Worm (Caenorhabditis elegans) whole organism, L4 larva: Measurements from ENCODE around the gene shc-3.

ENCODE experiments used
- D1046.2 ChIP-seq: fragments of 200-800 bp; sonication (Bioruptor generic); IDR thresholded peaks from 2 replicates; pipeline ENCODE4 v1.3.6; 2022; ENCODE audit warnings: missing genetic modification characterization, missing compliant biosample characterization
- F26F4.8 ChIP-seq: fragments of 200-800 bp; sonication (Bioruptor generic); conservative IDR thresholded peaks from 2 replicates; pipeline ENCODE4 v1.3.6; 2022; ENCODE audit warnings: missing genetic modification characterization, missing compliant biosample characterization
- R02D3.7 ChIP-seq: fragments of 150-350 bp; sonication (generic microtip); optimal IDR thresholded peaks from 3 replicates; lab custom pipeline; 2014; ENCODE audit warnings: missing biosample characterization, missing genetic modification characterization
- Y105C5A.15 ChIP-seq: fragments of 200-800 bp; sonication (Bioruptor generic); IDR thresholded peaks from 2 replicates; pipeline ENCODE4 v1.3.6; 2022; ENCODE audit warnings: missing genetic modification characterization, missing compliant biosample characterization
- ZK337.2 ChIP-seq: fragments of 200-800 bp; sonication (Bioruptor generic); IDR thresholded peaks from 2 replicates; pipeline ENCODE4 v1.3.6; 2022; ENCODE audit warnings: missing genetic modification reagents, missing genetic modification characterization, missing compliant biosample characterization
- arid-1 ChIP-seq: fragments of 200-800 bp; sonication (Bioruptor generic); conservative IDR thresholded peaks from 2 replicates; pipeline ENCODE4 v1.3.6; 2022; ENCODE audit warnings: missing genetic modification reagents, missing genetic modification characterization, missing compliant biosample characterization
- ceh-20 ChIP-seq: fragments of 200-800 bp; sonication (Bioruptor generic); IDR thresholded peaks from 2 replicates; pipeline ENCODE4 v1.3.6; 2022; ENCODE audit warnings: missing genetic modification reagents, missing genetic modification characterization, missing compliant biosample characterization
- ceh-62 ChIP-seq: sonication (generic microtip); optimal IDR thresholded peaks from 2 replicates; lab custom pipeline; 2017; ENCODE audit warnings: missing biosample characterization, missing genetic modification characterization
- ces-1 ChIP-seq: fragments of 150-350 bp; sonication (generic microtip); optimal IDR thresholded peaks from 4 replicates; lab custom pipeline; 2014; ENCODE audit warnings: missing biosample characterization, missing genetic modification reagents, missing genetic modification characterization
- cey-2 ChIP-seq: sonication (generic microtip); optimal IDR thresholded peaks from 3 replicates; lab custom pipeline; 2017; ENCODE audit warnings: missing genetic modification characterization, mild to moderate bottlenecking, missing compliant biosample characterization, antibody characterized with exemption, borderline replicate concordance; ENCODE audit not compliant: insufficient read depth
- daf-12 ChIP-seq: fragments of 150-350 bp; optimal IDR thresholded peaks from 2 replicates; lab custom pipeline; 2014; ENCODE audit warnings: missing biosample characterization, missing genetic modification reagents, missing genetic modification characterization
- daf-8 ChIP-seq: fragments of 200-800 bp; sonication (Bioruptor generic); IDR thresholded peaks from 2 replicates; pipeline ENCODE4 v1.3.6; 2022; ENCODE audit warnings: missing genetic modification characterization, missing compliant biosample characterization
- dpl-1 ChIP-seq: fragments of 150-350 bp; optimal IDR thresholded peaks from 2 replicates; lab custom pipeline; 2014; ENCODE audit warnings: missing biosample characterization, missing genetic modification reagents, missing genetic modification characterization
- dve-1 ChIP-seq: sonication (generic microtip); optimal IDR thresholded peaks from 2 replicates; lab custom pipeline; 2017; ENCODE audit warnings: antibody characterized with exemption, mild to moderate bottlenecking, missing genetic modification characterization, missing compliant biosample characterization; ENCODE audit not compliant: insufficient read depth
- egl-43 ChIP-seq: fragments of 200-800 bp; sonication (Bioruptor generic); IDR thresholded peaks from 2 replicates; pipeline ENCODE4 v1.3.6; 2022; ENCODE audit warnings: missing genetic modification reagents, missing genetic modification characterization, missing compliant biosample characterization
- fkh-10 ChIP-seq: fragments of 150-350 bp; optimal IDR thresholded peaks from 2 replicates; lab custom pipeline; 2014; ENCODE audit warnings: missing biosample characterization, missing genetic modification reagents, missing genetic modification characterization
- gei-8 ChIP-seq: fragments of 200-800 bp; sonication (Bioruptor generic); optimal IDR thresholded peaks from 2 replicates; lab custom pipeline; 2018; ENCODE audit warnings: mild to moderate bottlenecking, missing genetic modification characterization, missing compliant biosample characterization
- hlh-11 ChIP-seq: fragments of 200-800 bp; sonication (Bioruptor generic); optimal IDR thresholded peaks from 2 replicates; lab custom pipeline; 2018; ENCODE audit warnings: mild to moderate bottlenecking, missing genetic modification characterization, missing compliant biosample characterization
- hlh-30 ChIP-seq: sonication (generic microtip); optimal IDR thresholded peaks from 2 replicates; lab custom pipeline; 2017; ENCODE audit warnings: antibody characterized with exemption, mild to moderate bottlenecking, missing genetic modification characterization, missing compliant biosample characterization; ENCODE audit not compliant: insufficient read depth
- hmg-1.1 ChIP-seq: fragments of 200-800 bp; sonication (Bioruptor generic); IDR thresholded peaks from 2 replicates; pipeline ENCODE4 v1.3.6; 2022; ENCODE audit warnings: missing genetic modification reagents, missing genetic modification characterization, missing compliant biosample characterization
- lim-7 ChIP-seq: fragments of 200-800 bp; sonication (Bioruptor generic); IDR thresholded peaks from 2 replicates; pipeline ENCODE4 v1.3.6; 2022; ENCODE audit warnings: missing genetic modification characterization, missing compliant biosample characterization
- lin-29 ChIP-seq: fragments of 200-800 bp; sonication (Bioruptor generic); IDR thresholded peaks from 2 replicates; pipeline ENCODE4 v1.3.6; 2022; ENCODE audit warnings: missing genetic modification reagents, missing genetic modification characterization, missing compliant biosample characterization
- lsy-2 ChIP-seq, 2 experiments: fragments of 150-350 bp in 1 of 2; sonication (generic microtip) in 1 of 2; optimal IDR thresholded peaks; 2 replicates each; lab custom pipeline; 2014 to 2017; ENCODE audit warnings: missing biosample characterization in 2 of 2, missing genetic modification characterization in 2 of 2
- madf-5 ChIP-seq, 2 experiments: fragments of 200-800 bp; sonication (Bioruptor generic); IDR thresholded peaks; 2 replicates each; pipeline ENCODE4 v1.3.6; 2022; ENCODE audit warnings: missing compliant biosample characterization in 2 of 2, missing genetic modification characterization in 2 of 2
- mdl-1 ChIP-seq, 2 experiments: fragments of 150-350 bp in 1 of 2; sonication (generic microtip) in 1 of 2; optimal IDR thresholded peaks; 2 replicates each; lab custom pipeline; 2014 to 2017; ENCODE audit warnings: missing biosample characterization in 2 of 2, missing genetic modification characterization in 2 of 2
- mdt-29 ChIP-seq: fragments of 200-800 bp; sonication (Bioruptor generic); IDR thresholded peaks from 2 replicates; pipeline ENCODE4 v1.3.6; 2022; ENCODE audit warnings: missing genetic modification reagents, missing genetic modification characterization, missing compliant biosample characterization
- mep-1 ChIP-seq: fragments of 150-350 bp; sonication (generic microtip); optimal IDR thresholded peaks from 3 replicates; lab custom pipeline; 2014; ENCODE audit warnings: missing biosample characterization, missing genetic modification characterization
- mes-2 ChIP-seq: sonication (generic microtip); optimal IDR thresholded peaks from 2 replicates; lab custom pipeline; 2016; ENCODE audit warnings: missing genotype, mild to moderate bottlenecking, missing genetic modification characterization, missing compliant biosample characterization; ENCODE audit not compliant: poor library complexity, severe bottlenecking
- mxl-2 ChIP-seq: fragments of 200-800 bp; sonication (Bioruptor generic); conservative IDR thresholded peaks from 2 replicates; pipeline ENCODE4 v1.3.6; 2022; ENCODE audit warnings: missing genetic modification reagents, missing genetic modification characterization, missing compliant biosample characterization
- mxl-3 ChIP-seq: fragments of 200-800 bp; sonication (Bioruptor generic); optimal IDR thresholded peaks from 2 replicates; lab custom pipeline; 2018; ENCODE audit warnings: mild to moderate bottlenecking, missing genetic modification characterization, missing compliant biosample characterization
- nhr-111 ChIP-seq: fragments of 200-800 bp; sonication (Bioruptor generic); optimal IDR thresholded peaks from 2 replicates; lab custom pipeline; 2018; ENCODE audit warnings: mild to moderate bottlenecking, missing genetic modification characterization, missing compliant biosample characterization
- nhr-237 ChIP-seq: sonication (generic microtip); optimal IDR thresholded peaks from 2 replicates; lab custom pipeline; 2017; ENCODE audit warnings: missing biosample characterization, missing genetic modification characterization
- nhr-41 ChIP-seq: fragments of 200-800 bp; sonication (Bioruptor generic); IDR thresholded peaks from 2 replicates; pipeline ENCODE4 v1.3.6; 2022; ENCODE audit warnings: missing genetic modification reagents, missing genetic modification characterization, missing compliant biosample characterization
- nhr-48 ChIP-seq: sonication (generic microtip); optimal IDR thresholded peaks from 2 replicates; lab custom pipeline; 2016; ENCODE audit warnings: mild to moderate bottlenecking, missing genetic modification characterization, missing compliant biosample characterization
- nhr-6 ChIP-seq: fragments of 150-350 bp; optimal IDR thresholded peaks from 2 replicates; lab custom pipeline; 2014; ENCODE audit warnings: missing biosample characterization, missing genetic modification characterization
- nhr-76 ChIP-seq: fragments of 150-350 bp; optimal IDR thresholded peaks from 2 replicates; lab custom pipeline; 2014; ENCODE audit warnings: missing biosample characterization, missing genetic modification characterization
- nhr-77 ChIP-seq: fragments of 150-350 bp; optimal IDR thresholded peaks from 2 replicates; lab custom pipeline; 2014; ENCODE audit warnings: missing biosample characterization, missing genetic modification characterization
- php-3 ChIP-seq: fragments of 200-800 bp; sonication (Bioruptor generic); IDR thresholded peaks from 2 replicates; pipeline ENCODE4 v1.3.6; 2022; ENCODE audit warnings: missing genetic modification reagents, missing genetic modification characterization, missing compliant biosample characterization
- saeg-2 ChIP-seq: fragments of 200-800 bp; sonication (Bioruptor generic); IDR thresholded peaks from 2 replicates; pipeline ENCODE4 v1.3.6; 2022; ENCODE audit warnings: missing genetic modification reagents, missing genetic modification characterization, missing compliant biosample characterization
- sdz-12 ChIP-seq: fragments of 200-800 bp; sonication (Bioruptor generic); optimal IDR thresholded peaks from 2 replicates; lab custom pipeline; 2018; ENCODE audit warnings: mild to moderate bottlenecking, missing genetic modification characterization, missing compliant biosample characterization
- set-16 ChIP-seq: fragments of 200-800 bp; sonication (Bioruptor generic); IDR thresholded peaks from 2 replicates; pipeline ENCODE4 v1.3.6; 2022; ENCODE audit warnings: missing genetic modification reagents, missing genetic modification characterization, missing compliant biosample characterization
- snpc-1.2 ChIP-seq: fragments of 200-800 bp; sonication (Bioruptor generic); IDR thresholded peaks from 2 replicates; pipeline ENCODE4 v1.3.6; 2022; ENCODE audit warnings: missing genetic modification reagents, missing genetic modification characterization, missing compliant biosample characterization
- spr-3 ChIP-seq: fragments of 200-800 bp; sonication (Bioruptor generic); optimal IDR thresholded peaks from 2 replicates; lab custom pipeline; 2018; ENCODE audit warnings: mild to moderate bottlenecking, missing genetic modification characterization, missing compliant biosample characterization
- tra-1 ChIP-seq: fragments of 200-800 bp; sonication (Bioruptor generic); IDR thresholded peaks from 2 replicates; pipeline ENCODE4 v1.3.6; 2022; ENCODE audit warnings: missing genetic modification reagents, missing genetic modification characterization, missing compliant biosample characterization
- unc-39 ChIP-seq: sonication (generic microtip); optimal IDR thresholded peaks from 2 replicates; lab custom pipeline; 2017; ENCODE audit warnings: missing biosample characterization, missing genetic modification characterization
- vab-7 ChIP-seq: fragments of 200-800 bp; sonication (Bioruptor generic); IDR thresholded peaks from 2 replicates; pipeline ENCODE4 v1.3.6; 2022; ENCODE audit warnings: missing genetic modification reagents, missing genetic modification characterization, missing compliant biosample characterization
- zag-1 ChIP-seq: fragments of 150-350 bp; optimal IDR thresholded peaks from 2 replicates; lab custom pipeline; 2014; ENCODE audit warnings: missing biosample characterization, missing genetic modification characterization
- zfp-3 ChIP-seq: fragments of 200-800 bp; sonication (Bioruptor generic); conservative IDR thresholded peaks from 2 replicates; pipeline ENCODE4 v1.3.6; 2022; ENCODE audit warnings: missing genetic modification reagents, missing genetic modification characterization, missing compliant biosample characterization
- zip-11 ChIP-seq: fragments of 200-800 bp; sonication (Bioruptor generic); IDR thresholded peaks from 2 replicates; pipeline ENCODE4 v1.3.6; 2022; ENCODE audit warnings: missing genetic modification characterization, missing compliant biosample characterization
- ztf-11 ChIP-seq: fragments of 150-350 bp; optimal IDR thresholded peaks from 2 replicates; lab custom pipeline; 2014; ENCODE audit warnings: missing biosample characterization, missing genetic modification characterization
- ztf-7 ChIP-seq: fragments of 150-350 bp; optimal IDR thresholded peaks from 2 replicates; lab custom pipeline; 2014; ENCODE audit warnings: missing biosample characterization, missing genetic modification characterization

shc-3 gene

DNA sequence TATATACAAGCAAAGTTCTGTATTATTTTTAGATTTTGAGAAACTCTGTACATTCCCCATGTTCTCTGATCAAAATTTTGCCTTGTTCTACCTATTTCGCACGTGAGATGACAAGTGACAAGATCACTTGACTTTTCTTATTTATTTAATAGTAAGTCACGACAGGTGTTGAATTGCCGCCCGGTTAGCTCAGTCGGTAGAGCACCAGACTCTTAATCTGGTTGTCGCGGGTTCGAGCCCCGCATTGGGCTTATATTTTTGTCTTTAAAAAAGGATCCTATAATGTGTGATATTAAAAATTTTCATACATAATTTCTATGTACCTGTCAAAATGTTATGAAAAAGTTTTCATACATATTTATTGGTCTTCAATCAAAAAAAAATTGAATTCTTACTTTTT is 2.6 kb upstream of the shc-3 start:
- no peak for TF ChIP-seq hmg-1.1
- TF ChIP-seq set-16: no peak
- TF ChIP-seq lim-7 (GFP tag; lab: Robert Waterston, UW): peak; percentile 71
- TF ChIP-seq lin-29 (GFP tag; lab: Robert Waterston, UW): no peak
- TF ChIP-seq zag-1 (tag; lab: Kevin White, UChicago): no peak
- TF ChIP-seq egl-43 (GFP tag; lab: Robert Waterston, UW): no peak; the same call in 1 of the 2 replicates
- TF ChIP-seq snpc-1.2 (GFP tag; lab: Robert Waterston, UW): peak; percentile 85
- no peak for TF ChIP-seq ceh-20 (GFP tag; lab: Robert Waterston, UW)
- TF ChIP-seq vab-7 (GFP tag; lab: Robert Waterston, UW): peak; percentile 67; the same call in 1 of the 2 replicates
- peak; percentile 22 for TF ChIP-seq hlh-11
- TF ChIP-seq mes-2: peak; percentile 56
- no peak for TF ChIP-seq ZK337.2 (GFP tag; lab: Robert Waterston, UW)
- no peak for TF ChIP-seq ces-1 (GFP tag; lab: Kevin White, UChicago)
- TF ChIP-seq dpl-1 (GFP tag; lab: Kevin White, UChicago): no peak
- TF ChIP-seq cey-2 (tag; lab: Kevin White, UChicago): no peak
- TF ChIP-seq nhr-111 (GFP tag; lab: Kevin White, UChicago): no peak
- TF ChIP-seq unc-39 (tag; lab: Kevin White, UChicago): no peak
- TF ChIP-seq dve-1 (tag; lab: Kevin White, UChicago): peak; percentile 50
- no peak for TF ChIP-seq zfp-3 (GFP tag; lab: Robert Waterston, UW)
- TF ChIP-seq zip-11 (GFP tag; lab: Robert Waterston, UW): no peak
- TF ChIP-seq mxl-2: no peak
- peak; percentile 42 for TF ChIP-seq gei-8 (GFP tag; lab: Kevin White, UChicago)
- TF ChIP-seq ceh-62 (tag; lab: Kevin White, UChicago): no peak
- TF ChIP-seq madf-5 (GFP tag; IDR thresholded peaks at IDR 0.05; lab: Robert Waterston, UW): 0 out of 4 replicates have a peak, but pooled peaks have one; percentile 34 to 43
- no peak for TF ChIP-seq nhr-76 (tag; lab: Kevin White, UChicago)
- no peak for TF ChIP-seq mep-1 (tag; lab: Kevin White, UChicago)
- no peak for TF ChIP-seq saeg-2
- TF ChIP-seq mxl-3: no peak
- no peak for TF ChIP-seq lsy-2 (tag; optimal IDR thresholded peaks at IDR 0.05; lab: Kevin White, UChicago)
- no peak; the same call in 1 of the 2 replicates for TF ChIP-seq arid-1
- TF ChIP-seq nhr-41 (GFP tag; lab: Robert Waterston, UW): 0 out of 2 replicates have a peak, but pooled peaks have one; percentile 19
- no peak for TF ChIP-seq mdl-1 (tag; optimal IDR thresholded peaks at IDR 0.05; lab: Kevin White, UChicago)
- no peak for TF ChIP-seq daf-12 (tag; lab: Kevin White, UChicago)
- TF ChIP-seq R02D3.7 (tag; lab: Kevin White, UChicago): no peak
- no peak for TF ChIP-seq tra-1 (GFP tag; lab: Robert Waterston, UW)
- no peak for TF ChIP-seq Y105C5A.15 (GFP tag; lab: Robert Waterston, UW)
- TF ChIP-seq nhr-6 (tag; lab: Kevin White, UChicago): no peak
- peak; percentile 77; the same call in 1 of the 2 replicates for TF ChIP-seq F26F4.8 (GFP tag; lab: Robert Waterston, UW)
- no peak for TF ChIP-seq D1046.2 (GFP tag; lab: Robert Waterston, UW)
- TF ChIP-seq fkh-10 (GFP tag; lab: Kevin White, UChicago): no peak
- no peak for TF ChIP-seq daf-8
- 0 out of 2 replicates have a peak, but pooled peaks have one; percentile 43 for TF ChIP-seq mdt-29 (GFP tag; lab: Robert Waterston, UW)
- TF ChIP-seq ztf-11 (tag; lab: Kevin White, UChicago): no peak
- TF ChIP-seq nhr-48 (tag; lab: Kevin White, UChicago): peak; percentile 33
- TF ChIP-seq nhr-237 (tag; lab: Kevin White, UChicago): no peak
- no peak for TF ChIP-seq ztf-7 (tag; lab: Kevin White, UChicago)
- peak; percentile 86 for TF ChIP-seq hlh-30
- TF ChIP-seq sdz-12: no peak
- TF ChIP-seq spr-3 (GFP tag; lab: Kevin White, UChicago): no peak
- TF ChIP-seq nhr-77 (tag; lab: Kevin White, UChicago): no peak
- no peak for TF ChIP-seq php-3 (GFP tag; lab: Robert Waterston, UW)
